Fruit fly (Drosophila melanogaster) whole organism, prepupa: ENCODE results near the gene CG15695.

Source experiments
- CG11902 ChIP-seq: fragments of 200-800 bp; sonication (Bioruptor generic); optimal IDR thresholded peaks from 3 replicates; lab custom pipeline; 2016; ENCODE audit warnings: missing biosample characterization, missing genetic modification characterization
- CG31627 ChIP-seq: fragments of 200-800 bp; sonication (Bioruptor generic); optimal IDR thresholded peaks from 3 replicates; lab custom pipeline; 2016; ENCODE audit warnings: missing biosample characterization, missing genetic modification characterization
- CG6163 ChIP-seq: fragments of 200-800 bp; sonication (Bioruptor generic); IDR thresholded peaks from 3 replicates; pipeline ENCODE4 v1.3.6; 2022; ENCODE audit warnings: missing biosample characterization, missing genetic modification characterization
- CG8632 ChIP-seq: fragments of 200-800 bp; sonication (Bioruptor generic); optimal IDR thresholded peaks from 3 replicates; lab custom pipeline; 2016; ENCODE audit warnings: missing biosample characterization, missing genetic modification characterization
- Eip78C ChIP-seq: fragments of 200-800 bp; sonication (Bioruptor generic); peaks from one replicate; lab custom pipeline; 2016; ENCODE audit warnings: missing biosample characterization, missing genetic modification characterization
- Ets96B ChIP-seq: fragments of 200-800 bp; optimal IDR thresholded peaks from 2 replicates; lab custom pipeline; 2019; ENCODE audit warnings: missing biosample characterization, mild to moderate bottlenecking, missing genetic modification characterization, moderate library complexity
- fkh ChIP-seq: fragments of 200-800 bp; sonication (Bioruptor generic); optimal IDR thresholded peaks from 3 replicates; lab custom pipeline; 2017; ENCODE audit warnings: missing biosample characterization, mild to moderate bottlenecking, missing genetic modification characterization, moderate library complexity
- svp ChIP-seq: fragments of 200-800 bp; sonication (Bioruptor generic); peaks from one replicate; lab custom pipeline; 2016; ENCODE audit warnings: missing biosample characterization, missing genetic modification characterization

Gene CG15695

dm6 chr3R:20877436-20877835, 35.5 kb downstream of the CG15695 start, which contains the start of gene TotZ:
Gene TotZ (plus strand): TSS chr3R:20877736.
- TF ChIP-seq svp (GFP tag; lab: Kevin White, UChicago) (peak; percentile 86), CG8632 (no peak)

- TF ChIP-seq CG31627 (GFP tag; lab: Kevin White, UChicago) (no peak), Eip78C (GFP tag; lab: Kevin White, UChicago) (peak; percentile 49)
Observed at dm6 chr3R:20890505-20890904, 48.6 kb downstream of the CG15695 start.

- TF ChIP-seq CG6163 (GFP tag; lab: Robert Waterston, UW) = no peak
- peak; percentile 73 for TF ChIP-seq svp (GFP tag; lab: Kevin White, UChicago)
Observed at dm6 chr3R:20890920-20891319, 49.0 kb downstream of the CG15695 start.

- TF ChIP-seq fkh (GFP tag; lab: Kevin White, UChicago) (peak; percentile 8), CG11902 (no peak), Ets96B (tag; lab: Kevin White, UChicago) (no peak)
- TF ChIP-seq, all 60 proteins: peak for 1
Observed at dm6 chr3R:20891495-20891894, 49.6 kb downstream of the CG15695 start.
